Fruit fly (Drosophila melanogaster): ENCODE measurements around the gene CG42502.
A peak's percentile ranks its signal among the peaks of the same experiment; 100 is the strongest.

CG42502 gene

dm6 chr2L:18839143-18839872, 28.3 kb upstream of the CG42502 start, which contains the start of gene CG10600 (continued):
- TF ChIP-seq cwo (GFP tag; optimal IDR thresholded peaks at IDR 0.05) (peak; percentile 65), CG15073 (GFP tag; optimal IDR thresholded peaks at IDR 0.05) (no peak), CG4854 (GFP tag; optimal IDR thresholded peaks at IDR 0.05) (peak; percentile 87), Ada2b (GFP tag; IDR thresholded peaks at IDR 0.05) (peak; percentile 44), Camta (GFP tag; optimal IDR thresholded peaks at IDR 0.05) (peak; percentile 85), Side (GFP tag; optimal IDR thresholded peaks at IDR 0.05) (peak; percentile 90), vnd (GFP tag; IDR thresholded peaks at IDR 0.05; ENCODE audit: partially characterized antibody) (peak; percentile 58), CG13894 (tag; optimal IDR thresholded peaks at IDR 0.05) (peak; percentile 83), Sin3A (optimal IDR thresholded peaks at IDR 0.05) (peak; percentile 87), bsh (GFP tag; optimal IDR thresholded peaks at IDR 0.05) (peak; percentile 51 to 56), fd102C (GFP tag; optimal IDR thresholded peaks at IDR 0.05) (peak; percentile 63), insv (GFP tag; optimal IDR thresholded peaks at IDR 0.05) (peak in 1 of 2 experiments; percentile 79), CG3847 (GFP tag; IDR thresholded peaks at IDR 0.05) (peak; percentile 93), Oli (tag; optimal IDR thresholded peaks at IDR 0.05) (peak; percentile 42), CG17328 (GFP tag; IDR thresholded peaks at IDR 0.05) (peak; percentile 68), gfzf (GFP tag; optimal IDR thresholded peaks at IDR 0.05) (peak; percentile 44), bbx (GFP tag; IDR thresholded peaks at IDR 0.05; ENCODE audit: partially characterized antibody) (peak; percentile 93), CG18476 (GFP tag; optimal IDR thresholded peaks at IDR 0.05) (peak; percentile 75), CG3838 (GFP tag; optimal IDR thresholded peaks at IDR 0.05) (peak; percentile 36), CG6765 (GFP tag; optimal IDR thresholded peaks at IDR 0.05) (no peak), TFAM (GFP tag; optimal IDR thresholded peaks at IDR 0.05) (no peak), CG4820 (GFP tag; optimal IDR thresholded peaks at IDR 0.05) (peak; percentile 70), CG4404 (GFP tag; IDR thresholded peaks at IDR 0.05) (no peak), emc (GFP tag; optimal IDR thresholded peaks at IDR 0.05) (peak; percentile 76), CG2712 (tag; optimal IDR thresholded peaks at IDR 0.05) (peak; percentile 94), CG11696 (GFP tag; IDR thresholded peaks at IDR 0.05) (peak; percentile 88), ems (GFP tag; optimal IDR thresholded peaks at IDR 0.05) (peak; percentile 86), Dip2 (GFP tag; IDR thresholded peaks at IDR 0.05) (peak; percentile 84), CG31224 (GFP tag; IDR thresholded peaks at IDR 0.05) (peak; percentile 52), gro (GFP tag; optimal IDR thresholded peaks at IDR 0.05) (peak; percentile 85), CG8290 (GFP tag; optimal IDR thresholded peaks at IDR 0.05) (peak; percentile 98), CG8290 (tag; optimal IDR thresholded peaks at IDR 0.05) (peak; percentile 75 to 95), lilli (GFP tag; optimal IDR thresholded peaks at IDR 0.05) (peak; percentile 89), gce (GFP tag; IDR thresholded peaks at IDR 0.05) (peak; percentile 56; the same call in 1 of the 3 replicates), Sry-δ (GFP tag; optimal IDR thresholded peaks at IDR 0.05) (peak; percentile 83), ato (GFP tag; IDR thresholded peaks at IDR 0.05; ENCODE audit: partially characterized antibody) (peak; percentile 90), slp2 (GFP tag; optimal IDR thresholded peaks at IDR 0.05) (peak; percentile 63), gsb (GFP tag; IDR thresholded peaks at IDR 0.05) (peak; percentile 47), CG7786 (GFP tag; optimal IDR thresholded peaks at IDR 0.05) (peak; percentile 88), unpg (GFP tag; optimal IDR thresholded peaks at IDR 0.05) (peak; percentile 65), Opbp (GFP tag; IDR thresholded peaks at IDR 0.05; ENCODE audit: partially characterized antibody) (peak; percentile 90), Mrtf (GFP tag; IDR thresholded peaks at IDR 0.05) (peak; percentile 44; the same call in 1 of the 3 replicates), wor (GFP tag; IDR thresholded peaks at IDR 0.05) (0 out of 2 replicates have a peak, but pooled peaks have one; percentile 12), ase (GFP tag; IDR thresholded peaks at IDR 0.05) (peak; percentile 59; the same call in 2 of the 3 replicates), exex (tag; optimal IDR thresholded peaks at IDR 0.05) (no peak), ken (GFP tag; IDR thresholded peaks at IDR 0.05) (peak; percentile 74; the same call in 2 of the 3 replicates), Awh (GFP tag; IDR thresholded peaks at IDR 0.05) (no peak), seq (GFP tag; IDR thresholded peaks at IDR 0.05) (no peak), knrl (GFP tag; IDR thresholded peaks at IDR 0.05; ENCODE audit: partially characterized antibody) (peak; percentile 85), Dbx (GFP tag; IDR thresholded peaks at IDR 0.05) (peak; percentile 87)
